Worm (Caenorhabditis elegans): Measurements from ENCODE around the gene cgr-1.

DNA sequence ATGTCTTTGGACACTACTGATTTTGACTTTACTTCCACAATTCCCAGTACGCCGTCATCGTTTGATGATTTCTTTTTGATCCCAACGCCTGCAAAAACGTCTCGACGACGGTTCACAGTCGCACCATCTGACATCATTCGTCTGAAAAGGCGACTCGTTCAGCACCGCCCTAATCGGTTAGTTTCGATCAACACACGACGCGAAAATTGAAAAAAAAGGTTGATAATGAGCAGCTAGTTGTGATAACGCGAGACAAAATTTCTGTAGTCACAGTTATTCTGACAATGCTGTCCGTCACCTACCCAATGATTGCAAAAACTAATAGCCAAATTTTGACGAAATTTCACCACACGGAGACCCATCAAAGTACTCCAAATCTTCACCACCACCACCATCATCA lies 44.3 kb downstream of the cgr-1 start:
- TF ChIP-seq sptf-1 (tag; optimal IDR thresholded peaks at IDR 0.05) (no peak), nhr-12 (tag; optimal IDR thresholded peaks at IDR 0.05) (no peak)

Measured in whole organism, mixed stage, embryonic.